Worm (Caenorhabditis elegans) whole organism, L1 larva: ENCODE results near the gene ztf-27.
A peak's percentile ranks its signal among the peaks of the same experiment; 100 is the strongest.

Experiments
- C34B4.2 ChIP-seq: sonication (generic microtip); optimal IDR thresholded peaks from 2 replicates; lab custom pipeline; 2017; ENCODE audit warnings: mild to moderate bottlenecking, missing genetic modification characterization, missing compliant biosample characterization
- ama-1 ChIP-seq: fragments of 150-350 bp; optimal IDR thresholded peaks from 2 replicates; lab custom pipeline; 2014
- blmp-1 ChIP-seq: fragments of 150-350 bp; optimal IDR thresholded peaks from 2 replicates; lab custom pipeline; 2014; ENCODE audit warnings: missing biosample characterization, missing genetic modification characterization
- ceh-63 ChIP-seq: fragments of 200-800 bp; sonication (Bioruptor generic); optimal IDR thresholded peaks from 2 replicates; lab custom pipeline; 2018; ENCODE audit warnings: mild to moderate bottlenecking, missing genetic modification characterization, missing compliant biosample characterization
- ceh-8 ChIP-seq: fragments of 200-800 bp; sonication (Bioruptor generic); optimal IDR thresholded peaks from 2 replicates; lab custom pipeline; 2018; ENCODE audit warnings: mild to moderate bottlenecking, missing genetic modification characterization, moderate library complexity, missing compliant biosample characterization
- ceh-82 ChIP-seq, 3 experiments: fragments of 150-350 bp in 1 of 3; sonication (generic microtip) in 2 of 3; optimal IDR thresholded peaks; 2 replicates each; lab custom pipeline; 2014 to 2017; ENCODE audit warnings: missing biosample characterization in 3 of 3, missing genetic modification characterization in 3 of 3
- ceh-90 ChIP-seq: sonication (generic microtip); optimal IDR thresholded peaks from 2 replicates; lab custom pipeline; 2016; ENCODE audit warnings: missing genetic modification characterization, missing compliant biosample characterization
- dpl-1 ChIP-seq, 3 experiments: fragments of 150-350 bp in 2 of 3; sonication (generic microtip) in 1 of 3; optimal IDR thresholded peaks; 2 replicates each; lab custom pipeline; 2014 to 2017; ENCODE audit warnings: missing biosample characterization in 3 of 3, missing genetic modification characterization in 3 of 3, missing genetic modification reagents in 3 of 3
- dsc-1 ChIP-seq: sonication (generic microtip); optimal IDR thresholded peaks from 2 replicates; lab custom pipeline; 2016; ENCODE audit warnings: mild to moderate bottlenecking, missing genetic modification characterization, missing compliant biosample characterization
- efl-1 ChIP-seq, 4 experiments: fragments of 150-350 bp; optimal IDR thresholded peaks in 3 of 4; peaks in 1 of 4; 1 replicate in 1 of 4; 2 replicates in 3 of 4; lab custom pipeline; 2014; ENCODE audit warnings: missing biosample characterization in 2 of 4, missing genetic modification characterization in 2 of 4, missing genetic modification reagents in 2 of 4
- efl-3 ChIP-seq: fragments of 200-800 bp; sonication (Bioruptor generic); optimal IDR thresholded peaks from 2 replicates; lab custom pipeline; 2018; ENCODE audit warnings: mild to moderate bottlenecking, missing genetic modification characterization, missing compliant biosample characterization
- elt-2 ChIP-seq: sonication (generic microtip); optimal IDR thresholded peaks from 2 replicates; lab custom pipeline; 2016; ENCODE audit warnings: missing genetic modification characterization, mild to moderate bottlenecking, inconsistent platforms, missing compliant biosample characterization, missing genetic modification reagents
- fkh-10 ChIP-seq: sonication (generic microtip); optimal IDR thresholded peaks from 2 replicates; lab custom pipeline; 2017; ENCODE audit warnings: missing biosample characterization, missing genetic modification reagents, missing genetic modification characterization
- grh-1 ChIP-seq: fragments of 200-800 bp; sonication (Bioruptor generic); IDR thresholded peaks from 2 replicates; pipeline ENCODE4 v1.3.6; 2022; ENCODE audit warnings: missing genetic modification reagents, missing genetic modification characterization, missing compliant biosample characterization
- hlh-17 ChIP-seq: fragments of 200-800 bp; sonication (Bioruptor generic); optimal IDR thresholded peaks from 2 replicates; lab custom pipeline; 2018; ENCODE audit warnings: missing genetic modification characterization, mild to moderate bottlenecking, missing compliant biosample characterization, moderate library complexity, borderline replicate concordance
- hpl-2 ChIP-seq: fragments of 150-350 bp; optimal IDR thresholded peaks from 2 replicates; lab custom pipeline; 2014; ENCODE audit warnings: missing biosample characterization, missing genetic modification reagents, missing genetic modification characterization
- irx-1 ChIP-seq: sonication (generic microtip); optimal IDR thresholded peaks from 2 replicates; lab custom pipeline; 2016; ENCODE audit warnings: missing genetic modification characterization, missing compliant biosample characterization
- isw-1 ChIP-seq: fragments of 200-800 bp; sonication (Bioruptor generic); IDR thresholded peaks from 2 replicates; pipeline ENCODE4 v1.3.6; 2022; ENCODE audit warnings: missing genetic modification characterization, missing compliant biosample characterization
- jun-1 ChIP-seq: fragments of 150-350 bp; optimal IDR thresholded peaks from 2 replicates; lab custom pipeline; 2014; ENCODE audit warnings: missing biosample characterization, missing genetic modification reagents, missing genetic modification characterization
- lin-14 ChIP-seq: fragments of 200-800 bp; sonication (Bioruptor generic); optimal IDR thresholded peaks from 2 replicates; lab custom pipeline; 2018; ENCODE audit warnings: mild to moderate bottlenecking, missing genetic modification characterization, moderate library complexity, missing compliant biosample characterization
- lin-35 ChIP-seq, 2 experiments: fragments of 150-350 bp; optimal IDR thresholded peaks; 2 replicates each; lab custom pipeline; 2014; ENCODE audit warnings: missing biosample characterization in 2 of 2, missing genetic modification characterization in 2 of 2, missing genetic modification reagents in 2 of 2
- lin-39 ChIP-seq: fragments of 150-350 bp; optimal IDR thresholded peaks from 2 replicates; lab custom pipeline; 2014; ENCODE audit warnings: missing biosample characterization, missing genetic modification reagents, missing genetic modification characterization
- lir-3 ChIP-seq: sonication (generic microtip); optimal IDR thresholded peaks from 2 replicates; lab custom pipeline; 2016; ENCODE audit warnings: mild to moderate bottlenecking, missing genetic modification characterization, moderate library complexity, missing compliant biosample characterization; ENCODE audit not compliant: poor library complexity
- lsy-2 ChIP-seq, 2 experiments: fragments of 150-350 bp; optimal IDR thresholded peaks; 2 replicates each; lab custom pipeline; 2014; ENCODE audit warnings: missing biosample characterization in 2 of 2, missing genetic modification characterization in 2 of 2
- mep-1 ChIP-seq: fragments of 150-350 bp; optimal IDR thresholded peaks from 2 replicates; lab custom pipeline; 2014; ENCODE audit warnings: missing biosample characterization, missing genetic modification characterization
- nhr-12 ChIP-seq: sonication (generic microtip); optimal IDR thresholded peaks from 2 replicates; lab custom pipeline; 2017; ENCODE audit warnings: missing biosample characterization, missing genetic modification characterization
- nhr-20 ChIP-seq: sonication (generic microtip); optimal IDR thresholded peaks from 2 replicates; lab custom pipeline; 2016; ENCODE audit warnings: mild to moderate bottlenecking, missing genetic modification characterization, missing compliant biosample characterization
- nhr-28 ChIP-seq: fragments of 150-350 bp; optimal IDR thresholded peaks from 2 replicates; lab custom pipeline; 2014; ENCODE audit warnings: missing biosample characterization, missing genetic modification characterization
- nhr-47 ChIP-seq: sonication (generic microtip); optimal IDR thresholded peaks from 2 replicates; lab custom pipeline; 2016; ENCODE audit warnings: mild to moderate bottlenecking, missing genetic modification characterization, moderate library complexity, missing compliant biosample characterization
- nhr-71 ChIP-seq: sonication (generic microtip); optimal IDR thresholded peaks from 2 replicates; lab custom pipeline; 2016; ENCODE audit warnings: mild to moderate bottlenecking, missing genetic modification characterization, moderate library complexity, missing compliant biosample characterization
- nhr-84 ChIP-seq: sonication (generic microtip); optimal IDR thresholded peaks from 2 replicates; lab custom pipeline; 2017; ENCODE audit warnings: missing biosample characterization, missing genetic modification characterization
- nhr-90 ChIP-seq: sonication (generic microtip); optimal IDR thresholded peaks from 2 replicates; lab custom pipeline; 2016; ENCODE audit warnings: mild to moderate bottlenecking, missing genetic modification characterization, missing compliant biosample characterization; ENCODE audit not compliant: poor library complexity
- pag-3 ChIP-seq: sonication (generic microtip); optimal IDR thresholded peaks from 2 replicates; lab custom pipeline; 2017; ENCODE audit warnings: missing genetic modification characterization, mild to moderate bottlenecking, missing compliant biosample characterization, antibody characterized with exemption, borderline replicate concordance; ENCODE audit not compliant: insufficient read depth
- pax-3 ChIP-seq: fragments of 200-800 bp; sonication (Bioruptor generic); optimal IDR thresholded peaks from 2 replicates; lab custom pipeline; 2018; ENCODE audit warnings: mild to moderate bottlenecking, missing genetic modification characterization, moderate library complexity, missing compliant biosample characterization
- rnt-1 ChIP-seq: sonication (generic microtip); optimal IDR thresholded peaks from 2 replicates; lab custom pipeline; 2016; ENCODE audit warnings: mild to moderate bottlenecking, missing genetic modification characterization, moderate library complexity, missing compliant biosample characterization
- snu-23 ChIP-seq: sonication (generic microtip); optimal IDR thresholded peaks from 2 replicates; lab custom pipeline; 2016; ENCODE audit warnings: missing genetic modification characterization, missing compliant biosample characterization
- swsn-7 ChIP-seq: sonication (generic microtip); optimal IDR thresholded peaks from 2 replicates; lab custom pipeline; 2016; ENCODE audit warnings: missing genetic modification characterization, missing compliant biosample characterization
- unc-130 ChIP-seq: fragments of 150-350 bp; optimal IDR thresholded peaks from 2 replicates; lab custom pipeline; 2017; ENCODE audit warnings: missing biosample characterization, missing genetic modification characterization, inconsistent platforms
- unc-62 ChIP-seq: fragments of 150-350 bp; optimal IDR thresholded peaks from 2 replicates; lab custom pipeline; 2014; ENCODE audit warnings: missing biosample characterization, missing genetic modification reagents, missing genetic modification characterization
- unc-86 ChIP-seq: sonication (generic microtip); optimal IDR thresholded peaks from 2 replicates; lab custom pipeline; 2016; ENCODE audit warnings: missing genetic modification characterization, missing compliant biosample characterization
- unc-98 ChIP-seq: fragments of 200-800 bp; sonication (Bioruptor generic); IDR thresholded peaks from 2 replicates; pipeline ENCODE4 v1.3.6; 2022; ENCODE audit warnings: missing genetic modification characterization, missing compliant biosample characterization
- vab-15 ChIP-seq: sonication (generic microtip); optimal IDR thresholded peaks from 2 replicates; lab custom pipeline; 2017; ENCODE audit warnings: missing genotype, mild to moderate bottlenecking, missing genetic modification characterization, missing compliant biosample characterization
- xbp-1 ChIP-seq: sonication (generic microtip); optimal IDR thresholded peaks from 2 replicates; lab custom pipeline; 2016; ENCODE audit warnings: missing genetic modification characterization, missing compliant biosample characterization
- zip-4 ChIP-seq: fragments of 200-800 bp; sonication (Bioruptor generic); optimal IDR thresholded peaks from 2 replicates; lab custom pipeline; 2018; ENCODE audit warnings: mild to moderate bottlenecking, missing genetic modification characterization, moderate library complexity, missing compliant biosample characterization
- ztf-11 ChIP-seq, 2 experiments: sonication (generic microtip); optimal IDR thresholded peaks; 2 replicates each; lab custom pipeline; 2016 to 2017; ENCODE audit warnings: missing genetic modification characterization in 2 of 2, missing biosample characterization in 1 of 2, missing compliant biosample characterization in 1 of 2

The ztf-27 gene

DNA sequence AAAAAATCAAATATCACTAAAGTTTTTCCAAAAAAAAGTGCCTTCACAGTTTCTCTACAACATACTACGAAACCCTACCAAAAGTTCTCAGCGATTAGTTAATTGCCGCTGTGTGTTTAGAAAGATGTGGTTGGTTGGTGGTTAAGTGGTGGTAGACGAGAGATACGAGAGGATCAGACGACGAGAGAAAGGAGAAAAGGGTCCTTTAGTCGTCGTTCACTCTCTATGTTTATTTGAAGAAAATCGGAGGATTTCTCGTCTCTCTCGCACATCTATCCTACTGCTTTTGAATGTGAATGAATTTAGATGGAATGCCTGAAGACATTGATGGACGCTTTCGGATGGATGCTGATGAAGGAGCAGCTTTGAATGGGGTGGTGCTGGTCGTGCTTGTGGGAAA, 14.3 kb upstream of the ztf-27 start:
- peak; percentile 70 for TF ChIP-seq lin-14
- peak; percentile 52 for TF ChIP-seq blmp-1 (tag; lab: Kevin White, UChicago)
- no peak for TF ChIP-seq efl-3 (GFP tag; lab: Kevin White, UChicago)
- no peak for TF ChIP-seq ceh-90 (tag; lab: Kevin White, UChicago)
- peak in 1 of 3 experiments; percentile 10 for TF ChIP-seq dpl-1 (GFP tag; optimal IDR thresholded peaks at IDR 0.05; lab: Kevin White, UChicago)
- peak; percentile 11 for TF ChIP-seq dsc-1
- TF ChIP-seq lin-39 (tag; lab: Kevin White, UChicago), result no peak
- no peak for TF ChIP-seq grh-1 (GFP tag; lab: Robert Waterston, UW)
- no peak for TF ChIP-seq hpl-2 (GFP tag; lab: Kevin White, UChicago)
- TF ChIP-seq unc-62 (GFP tag; lab: Kevin White, UChicago), result no peak
- TF ChIP-seq elt-2 (tag; lab: Kevin White, UChicago), result no peak
- TF ChIP-seq lin-35 (GFP tag; optimal IDR thresholded peaks at IDR 0.05; lab: Kevin White, UChicago), result peak in 1 of 2 experiments; percentile 14
- TF ChIP-seq nhr-71 (tag; lab: Kevin White, UChicago), result peak; percentile 9
- no peak for TF ChIP-seq fkh-10 (GFP tag; lab: Kevin White, UChicago)
- no peak for TF ChIP-seq nhr-12 (tag; lab: Kevin White, UChicago)
- no peak for TF ChIP-seq pax-3 (tag; lab: Kevin White, UChicago)
- no peak for TF ChIP-seq isw-1 (GFP tag; lab: Robert Waterston, UW)
- peak; percentile 40 for TF ChIP-seq mep-1 (tag; lab: Kevin White, UChicago)
- no peak for TF ChIP-seq nhr-20 (tag; lab: Kevin White, UChicago)
- no peak for TF ChIP-seq vab-15
- TF ChIP-seq ama-1 (lab: Kevin White, UChicago), result no peak
- TF ChIP-seq pag-3 (tag; lab: Kevin White, UChicago), result no peak
- TF ChIP-seq efl-1 (optimal IDR thresholded peaks at IDR 0.05; lab: Kevin White, UChicago), result peak; percentile 11 to 14
- TF ChIP-seq efl-1 (GFP tag; optimal IDR thresholded peaks at IDR 0.05 in 1 of 2; lab: Kevin White, UChicago), result peak in 1 of 2 experiments; percentile 88
- peak; percentile 34 for TF ChIP-seq rnt-1
- no peak for TF ChIP-seq irx-1 (tag; lab: Kevin White, UChicago)
- TF ChIP-seq nhr-47, result no peak
- no peak for TF ChIP-seq nhr-84 (tag; lab: Kevin White, UChicago)

DNA sequence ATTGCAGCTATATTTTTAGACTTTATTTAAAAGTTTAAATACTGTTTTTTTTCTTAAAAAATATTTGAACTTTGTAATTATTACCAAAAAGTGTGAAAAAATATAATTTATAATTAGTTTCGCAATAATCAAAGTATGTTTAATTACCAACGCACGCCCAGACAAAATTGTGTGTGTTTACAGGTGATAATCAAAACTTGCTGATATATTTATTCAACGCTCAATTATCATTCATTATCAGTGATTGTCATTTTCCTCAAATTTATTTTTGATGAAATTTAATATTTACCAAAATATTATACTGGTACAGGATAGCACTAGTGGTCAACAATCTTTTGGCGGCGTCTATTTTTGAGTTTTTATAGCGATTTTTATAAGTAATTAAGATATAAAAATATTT, 12.1 kb upstream of the ztf-27 start:
- TF ChIP-seq elt-2 (tag; lab: Kevin White, UChicago) (peak; percentile 8), efl-3 (GFP tag; lab: Kevin White, UChicago) (no peak), ceh-63 (no peak)
- TF ChIP-seq, all 84 proteins: peak for 1

DNA sequence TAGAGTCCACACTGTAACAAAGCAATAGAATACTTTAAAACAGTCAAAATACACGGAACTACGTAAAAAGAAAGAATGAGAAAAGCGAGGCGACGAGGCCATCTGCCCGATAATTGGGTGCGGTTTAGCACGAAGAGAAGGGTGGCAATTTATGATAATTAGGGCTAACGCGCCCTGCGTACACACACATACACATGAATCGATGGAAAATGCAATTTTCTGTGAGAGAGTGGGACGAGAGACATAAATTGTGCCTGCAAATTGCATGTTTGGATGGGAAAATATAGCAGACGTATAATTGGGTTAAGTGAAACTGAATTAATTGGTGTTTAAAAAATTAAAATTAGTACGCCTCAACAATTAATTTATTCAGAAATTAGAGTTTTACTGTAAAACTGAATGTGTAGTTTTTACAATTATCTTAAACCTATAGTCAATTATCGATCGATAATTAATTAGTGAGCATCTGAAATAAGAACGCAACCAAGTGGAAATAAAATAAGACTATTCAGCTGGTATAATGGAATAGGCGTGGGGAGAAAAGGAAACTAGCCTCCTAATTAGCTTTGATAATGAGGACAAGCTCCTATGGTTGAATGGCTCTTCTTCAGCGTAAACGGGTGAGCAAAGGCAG, 11.5 kb upstream of the ztf-27 start:
- TF ChIP-seq jun-1 (tag; lab: Kevin White, UChicago), result no peak
- no peak for TF ChIP-seq unc-62 (GFP tag; lab: Kevin White, UChicago)
- TF ChIP-seq lir-3 (tag; lab: Kevin White, UChicago), result no peak
- no peak for TF ChIP-seq nhr-90 (tag; lab: Kevin White, UChicago)
- peak; percentile 13 for TF ChIP-seq nhr-47
- peak; percentile 26 for TF ChIP-seq mep-1 (tag; lab: Kevin White, UChicago)
- TF ChIP-seq xbp-1, result no peak
- TF ChIP-seq ceh-8, result peak; percentile 38
- TF ChIP-seq unc-130 (tag; lab: Kevin White, UChicago), result no peak
- peak; percentile 10 for TF ChIP-seq snu-23
- TF ChIP-seq C34B4.2, result no peak
- TF ChIP-seq unc-86 (tag; lab: Kevin White, UChicago), result no peak
- peak; percentile 38 for TF ChIP-seq blmp-1 (tag; lab: Kevin White, UChicago)
- TF ChIP-seq nhr-20 (tag; lab: Kevin White, UChicago), result no peak
- TF ChIP-seq irx-1 (tag; lab: Kevin White, UChicago), result no peak
- TF ChIP-seq ztf-11 (tag; optimal IDR thresholded peaks at IDR 0.05; lab: Kevin White, UChicago), result peak in 1 of 2 experiments; percentile 15
- no peak for TF ChIP-seq nhr-28 (tag; lab: Kevin White, UChicago)
- TF ChIP-seq rnt-1, result no peak
- TF ChIP-seq dsc-1, result peak; percentile 9
- no peak for TF ChIP-seq unc-98 (GFP tag; lab: Robert Waterston, UW)
- peak; percentile 13 for TF ChIP-seq swsn-7 (tag; lab: Kevin White, UChicago)
- TF ChIP-seq ceh-82 (tag; optimal IDR thresholded peaks at IDR 0.05; lab: Kevin White, UChicago), result no peak
- no peak for TF ChIP-seq dpl-1 (GFP tag; optimal IDR thresholded peaks at IDR 0.05; lab: Kevin White, UChicago)
- peak in 1 of 2 experiments; percentile 9 for TF ChIP-seq lsy-2 (tag; optimal IDR thresholded peaks at IDR 0.05; lab: Kevin White, UChicago)
- peak; percentile 68 for TF ChIP-seq lin-14
- TF ChIP-seq hlh-17 (GFP tag; lab: Kevin White, UChicago), result no peak
- TF ChIP-seq nhr-84 (tag; lab: Kevin White, UChicago), result no peak
- TF ChIP-seq zip-4 (GFP tag; lab: Kevin White, UChicago), result no peak
